Worm (Caenorhabditis elegans) whole organism, late embryonic: ENCODE measurements around the gene coq-6.

ENCODE experiments used
- C08G9.2 ChIP-seq: sonication (generic microtip); optimal IDR thresholded peaks from 2 replicates; lab custom pipeline; 2016; ENCODE audit warnings: mild to moderate bottlenecking, missing genetic modification characterization, moderate library complexity, missing compliant biosample characterization
- C38D4.7 ChIP-seq: fragments of 200-800 bp; sonication (Bioruptor generic); optimal IDR thresholded peaks from 2 replicates; lab custom pipeline; 2018; ENCODE audit warnings: mild to moderate bottlenecking, missing genetic modification characterization, moderate library complexity, missing compliant biosample characterization
- F13H6.1 ChIP-seq: sonication (generic microtip); optimal IDR thresholded peaks from 2 replicates; lab custom pipeline; 2016; ENCODE audit warnings: missing genetic modification characterization, missing compliant biosample characterization
- K02D7.2 ChIP-seq: sonication (generic microtip); optimal IDR thresholded peaks from 2 replicates; lab custom pipeline; 2017; ENCODE audit warnings: mild to moderate bottlenecking, missing genetic modification characterization, missing compliant biosample characterization
- K09A11.1 ChIP-seq: sonication (generic microtip); optimal IDR thresholded peaks from 2 replicates; lab custom pipeline; 2017; ENCODE audit warnings: antibody characterized with exemption, mild to moderate bottlenecking, missing genetic modification characterization, missing compliant biosample characterization; ENCODE audit not compliant: insufficient read depth
- Y22D7AL.16 ChIP-seq: sonication (generic microtip); optimal IDR thresholded peaks from 2 replicates; lab custom pipeline; 2016; ENCODE audit warnings: missing genetic modification characterization, missing compliant biosample characterization
- ahr-1 ChIP-seq: sonication (generic microtip); optimal IDR thresholded peaks from 2 replicates; lab custom pipeline; 2016; ENCODE audit warnings: missing genetic modification characterization, missing compliant biosample characterization
- ceh-18 ChIP-seq: sonication (generic microtip); optimal IDR thresholded peaks from 2 replicates; lab custom pipeline; 2016; ENCODE audit warnings: missing genetic modification characterization, missing compliant biosample characterization
- ceh-22 ChIP-seq: sonication (generic microtip); optimal IDR thresholded peaks from 2 replicates; lab custom pipeline; 2017; ENCODE audit warnings: missing biosample characterization, missing genetic modification characterization
- ceh-24 ChIP-seq: sonication (generic microtip); optimal IDR thresholded peaks from 2 replicates; lab custom pipeline; 2016; ENCODE audit warnings: mild to moderate bottlenecking, missing genetic modification characterization, missing compliant biosample characterization
- ceh-34 ChIP-seq: sonication (generic microtip); optimal IDR thresholded peaks from 2 replicates; lab custom pipeline; 2016; ENCODE audit warnings: mild to moderate bottlenecking, missing genetic modification characterization, missing compliant biosample characterization
- ceh-9 ChIP-seq: sonication (generic microtip); optimal IDR thresholded peaks from 2 replicates; lab custom pipeline; 2016; ENCODE audit warnings: mild to moderate bottlenecking, missing genetic modification characterization, inconsistent platforms, missing compliant biosample characterization
- che-1 ChIP-seq: sonication (generic microtip); optimal IDR thresholded peaks from 2 replicates; lab custom pipeline; 2016; ENCODE audit warnings: mild to moderate bottlenecking, missing genetic modification characterization, missing compliant biosample characterization
- dmd-4 ChIP-seq: sonication (generic microtip); optimal IDR thresholded peaks from 2 replicates; lab custom pipeline; 2016; ENCODE audit warnings: borderline replicate concordance, missing genetic modification characterization, missing compliant biosample characterization
- dve-1 ChIP-seq: sonication (generic microtip); optimal IDR thresholded peaks from 2 replicates; lab custom pipeline; 2017; ENCODE audit warnings: antibody characterized with exemption, mild to moderate bottlenecking, missing genetic modification characterization, missing compliant biosample characterization
- elt-4 ChIP-seq: sonication (generic microtip); optimal IDR thresholded peaks from 2 replicates; lab custom pipeline; 2016; ENCODE audit warnings: missing genetic modification characterization, missing compliant biosample characterization
- ets-4 ChIP-seq: sonication (generic microtip); optimal IDR thresholded peaks from 2 replicates; lab custom pipeline; 2016; ENCODE audit warnings: missing genetic modification characterization, missing compliant biosample characterization
- fax-1 ChIP-seq: sonication (generic microtip); optimal IDR thresholded peaks from 2 replicates; lab custom pipeline; 2016; ENCODE audit warnings: missing genotype, missing genetic modification characterization, missing compliant biosample characterization
- fkh-10 ChIP-seq: fragments of 150-350 bp; optimal IDR thresholded peaks from 2 replicates; lab custom pipeline; 2014; ENCODE audit warnings: missing biosample characterization, missing genetic modification reagents, missing genetic modification characterization
- hlh-30 ChIP-seq: sonication (generic microtip); optimal IDR thresholded peaks from 2 replicates; lab custom pipeline; 2017; ENCODE audit warnings: antibody characterized with exemption, missing genetic modification characterization, missing compliant biosample characterization; ENCODE audit not compliant: insufficient read depth
- hlh-8 ChIP-seq: sonication (generic microtip); optimal IDR thresholded peaks from 2 replicates; lab custom pipeline; 2016; ENCODE audit warnings: missing genotype, missing genetic modification characterization, missing compliant biosample characterization
- lin-11 ChIP-seq: fragments of 200-800 bp; sonication (Bioruptor generic); optimal IDR thresholded peaks from 2 replicates; lab custom pipeline; 2018; ENCODE audit warnings: mild to moderate bottlenecking, missing genetic modification characterization, missing compliant biosample characterization
- madf-2 ChIP-seq: sonication (generic microtip); optimal IDR thresholded peaks from 2 replicates; lab custom pipeline; 2017; ENCODE audit warnings: missing genetic modification characterization, missing compliant biosample characterization
- mec-3 ChIP-seq: sonication (generic microtip); optimal IDR thresholded peaks from 2 replicates; lab custom pipeline; 2016; ENCODE audit warnings: borderline replicate concordance, missing genetic modification characterization, missing compliant biosample characterization
- nfya-1 ChIP-seq: sonication (generic microtip); optimal IDR thresholded peaks from 2 replicates; lab custom pipeline; 2017; ENCODE audit warnings: missing genetic modification characterization, mild to moderate bottlenecking, missing compliant biosample characterization, antibody characterized with exemption, moderate library complexity
- nhr-11 ChIP-seq: fragments of 150-350 bp; optimal IDR thresholded peaks from 2 replicates; lab custom pipeline; 2014; ENCODE audit warnings: missing biosample characterization, missing genetic modification characterization
- nhr-232 ChIP-seq: sonication (generic microtip); optimal IDR thresholded peaks from 2 replicates; lab custom pipeline; 2016; ENCODE audit warnings: missing genetic modification characterization, missing compliant biosample characterization
- npax-4 ChIP-seq: sonication (generic microtip); optimal IDR thresholded peaks from 2 replicates; lab custom pipeline; 2016; ENCODE audit warnings: missing genetic modification characterization, missing compliant biosample characterization
- pax-1 ChIP-seq: fragments of 150-350 bp; optimal IDR thresholded peaks from 2 replicates; lab custom pipeline; 2014; ENCODE audit warnings: missing biosample characterization, missing genetic modification characterization
- pha-2 ChIP-seq: sonication (generic microtip); optimal IDR thresholded peaks from 2 replicates; lab custom pipeline; 2017; ENCODE audit warnings: mild to moderate bottlenecking, missing genetic modification characterization, missing compliant biosample characterization
- pha-4 ChIP-seq: fragments of 150-350 bp; optimal IDR thresholded peaks from 2 replicates; lab custom pipeline; 2018; ENCODE audit warnings: missing biosample characterization, missing genetic modification reagents, missing genetic modification characterization
- pqm-1 ChIP-seq: sonication (generic microtip); optimal IDR thresholded peaks from 2 replicates; lab custom pipeline; 2016; ENCODE audit warnings: missing genetic modification characterization, missing compliant biosample characterization
- pros-1 ChIP-seq: fragments of 150-350 bp; optimal IDR thresholded peaks from 2 replicates; lab custom pipeline; 2014; ENCODE audit warnings: missing biosample characterization, missing genetic modification reagents, missing genetic modification characterization
- ref-2 ChIP-seq: sonication (generic microtip); optimal IDR thresholded peaks from 2 replicates; lab custom pipeline; 2016; ENCODE audit warnings: missing genetic modification characterization, missing compliant biosample characterization
- rnt-1 ChIP-seq: sonication (generic microtip); optimal IDR thresholded peaks from 2 replicates; lab custom pipeline; 2016; ENCODE audit warnings: missing genetic modification characterization, missing compliant biosample characterization
- sox-2 ChIP-seq: fragments of 200-800 bp; sonication (Bioruptor generic); IDR thresholded peaks from 2 replicates; pipeline ENCODE4 v1.3.6; 2022; ENCODE audit warnings: missing genetic modification reagents, missing genetic modification characterization, missing compliant biosample characterization
- syd-9 ChIP-seq: sonication (generic microtip); optimal IDR thresholded peaks from 2 replicates; lab custom pipeline; 2016; ENCODE audit warnings: mild to moderate bottlenecking, missing genetic modification characterization, moderate library complexity, missing compliant biosample characterization
- tbx-2 ChIP-seq: sonication (generic microtip); optimal IDR thresholded peaks from 2 replicates; lab custom pipeline; 2016; ENCODE audit warnings: missing genetic modification characterization, missing compliant biosample characterization
- tbx-7 ChIP-seq: sonication (generic microtip); optimal IDR thresholded peaks from 2 replicates; lab custom pipeline; 2016; ENCODE audit warnings: missing genotype, missing genetic modification characterization, missing compliant biosample characterization
- unc-42 ChIP-seq: sonication (generic microtip); optimal IDR thresholded peaks from 2 replicates; lab custom pipeline; 2016; ENCODE audit warnings: missing genotype, missing genetic modification characterization, missing compliant biosample characterization
- unc-55 ChIP-seq: sonication (generic microtip); optimal IDR thresholded peaks from 2 replicates; lab custom pipeline; 2017; ENCODE audit warnings: missing biosample characterization, missing genetic modification reagents, missing genetic modification characterization
- unc-86 ChIP-seq: sonication (generic microtip); optimal IDR thresholded peaks from 2 replicates; lab custom pipeline; 2016; ENCODE audit warnings: missing genetic modification characterization, missing compliant biosample characterization
- ztf-16 ChIP-seq: sonication (generic microtip); optimal IDR thresholded peaks from 2 replicates; lab custom pipeline; 2017; ENCODE audit warnings: missing genetic modification characterization, missing compliant biosample characterization

coq-6 gene

ce11 chrV:9328670-9329069 lies 7.9 kb upstream of the coq-6 start, which contains the start of gene K07B1.4:
K07B1.4 (plus strand) TSS chrV:9328970.
- TF ChIP-seq ceh-9 (tag; lab: Kevin White, UChicago) (no peak), nfya-1 (no peak), syd-9 (no peak), pha-2 (no peak), npax-4 (tag; lab: Kevin White, UChicago) (no peak), nhr-232 (tag; lab: Kevin White, UChicago) (no peak), C38D4.7 (GFP tag; lab: Kevin White, UChicago) (no peak), Y22D7AL.16 (tag; lab: Kevin White, UChicago) (no peak), unc-42 (tag; lab: Kevin White, UChicago) (no peak), F13H6.1 (tag; lab: Kevin White, UChicago) (no peak), ceh-22 (tag; lab: Kevin White, UChicago) (no peak), K02D7.2 (no peak)

- TF ChIP-seq pros-1 (tag; lab: Kevin White, UChicago) (no peak), ets-4 (tag; lab: Kevin White, UChicago) (no peak), elt-4 (no peak), pqm-1 (tag; lab: Kevin White, UChicago) (no peak), ztf-16 (tag; lab: Kevin White, UChicago) (no peak), pha-4 (tag; lab: Kevin White, UChicago) (no peak), ref-2 (tag; lab: Kevin White, UChicago) (no peak), rnt-1 (tag; lab: Kevin White, UChicago) (no peak)
Measured at ce11 chrV:9329245-9329979, 7.2 kb upstream of the coq-6 start.

ce11 chrV:9332611-9333315 lies 3.8 kb upstream of the coq-6 start:
- TF ChIP-seq che-1 (no peak), ahr-1 (tag; lab: Kevin White, UChicago) (no peak), ceh-9 (tag; lab: Kevin White, UChicago) (no peak), lin-11 (tag; lab: Kevin White, UChicago) (no peak), C38D4.7 (GFP tag; lab: Kevin White, UChicago) (no peak), pax-1 (no peak), hlh-8 (no peak), sox-2 (GFP tag; lab: Robert Waterston, UW) (no peak), fkh-10 (GFP tag; lab: Kevin White, UChicago) (no peak), unc-55 (GFP tag; lab: Kevin White, UChicago) (no peak), mec-3 (tag; lab: Kevin White, UChicago) (no peak), pha-4 (tag; lab: Kevin White, UChicago) (no peak), ref-2 (tag; lab: Kevin White, UChicago) (no peak), nfya-1 (no peak), K09A11.1 (no peak), ceh-24 (tag; lab: Kevin White, UChicago) (no peak), tbx-7 (tag; lab: Kevin White, UChicago) (no peak), F13H6.1 (tag; lab: Kevin White, UChicago) (no peak), madf-2 (tag; lab: Kevin White, UChicago) (no peak)

- TF ChIP-seq dmd-4 (tag; lab: Kevin White, UChicago) (no peak), tbx-2 (tag; lab: Kevin White, UChicago) (no peak), ceh-18 (tag; lab: Kevin White, UChicago) (no peak), nhr-11 (tag; lab: Kevin White, UChicago) (no peak), unc-86 (no peak), hlh-30 (tag; lab: Kevin White, UChicago) (no peak), mec-3 (tag; lab: Kevin White, UChicago) (no peak), pha-4 (tag; lab: Kevin White, UChicago) (no peak), Y22D7AL.16 (tag; lab: Kevin White, UChicago) (no peak), K02D7.2 (no peak), elt-4 (no peak), ztf-16 (tag; lab: Kevin White, UChicago) (no peak), C08G9.2 (no peak), unc-42 (tag; lab: Kevin White, UChicago) (no peak), sox-2 (GFP tag; lab: Robert Waterston, UW) (no peak), ceh-34 (tag; lab: Kevin White, UChicago) (no peak), ceh-22 (tag; lab: Kevin White, UChicago) (no peak), fax-1 (no peak), dve-1 (tag; lab: Kevin White, UChicago) (no peak)
Measured at ce11 chrV:9333316-9334048, 3.1 kb upstream of the coq-6 start, which contains the start of gene acl-14. acl-14 (minus strand) TSS chrV:9333631.
